Worm (Caenorhabditis elegans) whole organism, midembryonic: ENCODE results near the gene fbxb-76.

Experiments used
- cog-1 ChIP-seq: sonication (generic microtip); optimal IDR thresholded peaks from 2 replicates; lab custom pipeline; 2016; ENCODE audit warnings: missing genetic modification characterization, missing compliant biosample characterization
- ztf-23 ChIP-seq: fragments of 200-800 bp; sonication (Bioruptor generic); IDR thresholded peaks from 2 replicates; pipeline ENCODE4 v1.3.6; 2022; ENCODE audit warnings: missing genetic modification reagents, missing genetic modification characterization, missing compliant biosample characterization
- ztf-29 ChIP-seq: fragments of 200-800 bp; sonication (Bioruptor generic); IDR thresholded peaks from 2 replicates; pipeline ENCODE4 v1.3.6; 2022; ENCODE audit warnings: missing genetic modification reagents, missing genetic modification characterization, missing compliant biosample characterization

- TF ChIP-seq cog-1 (no peak), ztf-23 (no peak), ztf-29 (GFP tag; lab: Robert Waterston, UW) (no peak)
These were observed 3.4 kb downstream of the fbxb-76 start for ce11 chrIV:11375713-11376112.
